Worm (Caenorhabditis elegans): ENCODE data around the gene nhr-239.

nhr-239 gene

DNA sequence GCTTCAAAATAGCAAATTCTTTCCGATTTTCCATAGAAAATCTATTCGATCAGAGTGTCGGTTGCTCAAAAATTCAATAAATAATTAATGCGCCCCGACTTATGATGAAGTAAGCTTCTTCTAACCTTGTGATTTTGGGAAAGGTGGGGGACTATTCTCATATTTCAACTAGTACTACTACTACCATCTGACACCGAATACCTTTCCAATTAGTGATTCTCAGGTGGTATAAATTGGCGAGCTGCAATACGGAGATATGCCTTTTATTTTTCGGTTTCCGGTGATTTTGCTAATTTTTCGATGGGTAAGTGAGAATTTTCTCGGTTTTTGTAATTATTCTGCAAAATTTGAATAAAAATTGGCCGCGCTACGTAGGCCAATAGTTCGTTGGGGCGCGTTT, at the start of gene nhr-239:
TSS of gene nhr-239 (plus strand) at position 301 of the 400 bp plus-strand sequence.
- no peak for TF ChIP-seq ceh-13 (GFP tag; optimal IDR thresholded peaks at IDR 0.05)
- no peak for TF ChIP-seq pes-1 (GFP tag; IDR thresholded peaks at IDR 0.05)
- TF ChIP-seq ets-7 (tag; optimal IDR thresholded peaks at IDR 0.05) = no peak
- TF ChIP-seq F13C5.2 (tag; optimal IDR thresholded peaks at IDR 0.05) = no peak
- no peak for TF ChIP-seq hmg-4 (GFP tag; optimal IDR thresholded peaks at IDR 0.05)
- no peak for TF ChIP-seq sea-1 (GFP tag; conservative IDR thresholded peaks at IDR 0.05)
- no peak for TF ChIP-seq hnd-1 (tag; optimal IDR thresholded peaks at IDR 0.05)
- TF ChIP-seq flt-1 (GFP tag; IDR thresholded peaks at IDR 0.05) = no peak
- TF ChIP-seq ceh-36 (tag; optimal IDR thresholded peaks at IDR 0.05) = no peak
- TF ChIP-seq B0310.2 (tag; optimal IDR thresholded peaks at IDR 0.05) = no peak

DNA sequence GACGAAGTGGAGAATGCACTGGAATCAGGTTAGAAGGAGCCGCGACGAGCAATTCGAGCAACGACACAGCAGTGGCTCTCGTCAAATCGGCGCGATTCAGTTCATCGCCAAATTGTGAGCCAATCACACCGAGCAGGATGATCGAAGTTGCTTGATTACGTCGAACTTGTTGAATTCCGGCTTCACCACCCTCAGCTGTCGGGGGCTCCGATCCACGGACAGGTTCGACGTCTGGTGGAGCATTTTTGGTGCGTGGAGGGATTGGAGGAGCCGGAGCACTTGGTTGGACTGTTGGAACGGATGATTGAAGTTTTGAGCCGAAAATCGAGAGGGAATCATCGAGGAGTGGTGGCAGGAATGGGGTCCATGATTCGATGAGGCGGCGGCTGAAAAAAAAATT, 46.0 kb upstream of the nhr-239 start:
- TF ChIP-seq scrt-1 (GFP tag; IDR thresholded peaks at IDR 0.05) (no peak), hmbx-1 (tag; optimal IDR thresholded peaks at IDR 0.05) (no peak), F13C5.2 (tag; optimal IDR thresholded peaks at IDR 0.05) (no peak), hmg-4 (GFP tag; optimal IDR thresholded peaks at IDR 0.05) (no peak), flt-1 (GFP tag; IDR thresholded peaks at IDR 0.05) (no peak), ceh-13 (GFP tag; optimal IDR thresholded peaks at IDR 0.05) (no peak), aly-1 (tag; optimal IDR thresholded peaks at IDR 0.05) (no peak), tbx-37 (GFP tag; conservative IDR thresholded peaks at IDR 0.05) (no peak), B0310.2 (tag; optimal IDR thresholded peaks at IDR 0.05) (no peak), tbx-11 (GFP tag; IDR thresholded peaks at IDR 0.05) (no peak), sea-1 (GFP tag; conservative IDR thresholded peaks at IDR 0.05) (no peak), hnd-1 (tag; optimal IDR thresholded peaks at IDR 0.05) (no peak), tra-4 (tag; optimal IDR thresholded peaks at IDR 0.05) (no peak), ama-1 (optimal IDR thresholded peaks at IDR 0.05) (no peak), ets-7 (tag; optimal IDR thresholded peaks at IDR 0.05) (no peak), ceh-36 (tag; optimal IDR thresholded peaks at IDR 0.05) (no peak), pes-1 (GFP tag; IDR thresholded peaks at IDR 0.05) (no peak)

DNA sequence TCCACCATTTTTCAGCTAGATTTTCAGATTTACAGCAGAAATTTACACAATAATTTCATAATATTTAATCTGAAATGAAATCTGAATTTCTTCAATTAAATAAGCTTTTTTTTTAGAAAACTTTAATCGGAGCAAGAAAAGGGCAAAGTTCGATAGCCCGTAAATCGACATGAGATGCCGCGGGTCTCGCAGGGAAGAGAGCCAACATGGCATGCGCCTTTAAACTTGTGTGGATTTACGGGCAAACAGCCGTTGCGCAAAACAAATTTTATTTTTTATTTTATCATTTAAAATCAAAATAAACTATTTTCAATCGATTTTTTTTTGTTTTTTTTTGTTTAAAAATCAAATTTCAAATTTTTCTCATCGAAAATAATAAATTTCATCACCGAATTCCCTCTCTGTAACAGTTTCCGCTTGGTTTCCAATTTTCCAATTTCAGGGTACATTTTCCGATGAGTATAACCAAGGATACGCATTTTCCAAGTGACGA, 32.8 kb upstream of the nhr-239 start, which contains the start of the genes Y54F10AM.15, rbc-2 and ndua-8:
TSS of gene Y54F10AM.15 (minus strand) at position 59 of the 493 bp plus-strand sequence.
TSS of gene rbc-2 (minus strand) at position 69 of the 493 bp plus-strand sequence.
TSS of gene ndua-8 (plus strand) at position 443 of the 493 bp plus-strand sequence.
- TF ChIP-seq B0310.2 (tag; optimal IDR thresholded peaks at IDR 0.05) = no peak
- TF ChIP-seq ceh-13 (GFP tag; optimal IDR thresholded peaks at IDR 0.05) = no peak
- no peak for TF ChIP-seq tra-4 (tag; optimal IDR thresholded peaks at IDR 0.05)
- TF ChIP-seq tbx-37 (GFP tag; conservative IDR thresholded peaks at IDR 0.05) = no peak
- peak; percentile 32 for TF ChIP-seq hmg-4 (GFP tag; optimal IDR thresholded peaks at IDR 0.05)
- peak; percentile 35 for TF ChIP-seq F13C5.2 (tag; optimal IDR thresholded peaks at IDR 0.05)

- TF ChIP-seq pes-1 (GFP tag; IDR thresholded peaks at IDR 0.05) (no peak), ceh-36 (tag; optimal IDR thresholded peaks at IDR 0.05) (no peak), tbx-37 (GFP tag; conservative IDR thresholded peaks at IDR 0.05) (no peak), ets-7 (tag; optimal IDR thresholded peaks at IDR 0.05) (no peak)
Measured at ce11 chrIII:2530313-2530712, 31.2 kb upstream of the nhr-239 start, which contains the start of gene cone-1. Gene cone-1 (plus strand): TSS chrIII:2530613.

ce11 chrIII:2532716-2533115, 28.8 kb upstream of the nhr-239 start:
- TF ChIP-seq ama-1 (optimal IDR thresholded peaks at IDR 0.05) = no peak
- peak; percentile 26 for TF ChIP-seq ceh-36 (tag; optimal IDR thresholded peaks at IDR 0.05)
- no peak for TF ChIP-seq pes-1 (GFP tag; IDR thresholded peaks at IDR 0.05)
- TF ChIP-seq ets-7 (tag; optimal IDR thresholded peaks at IDR 0.05) = peak; percentile 64
- TF ChIP-seq tbx-37 (GFP tag; conservative IDR thresholded peaks at IDR 0.05) = no peak
- TF ChIP-seq flt-1 (GFP tag; IDR thresholded peaks at IDR 0.05) = no peak
- no peak for TF ChIP-seq tbx-11 (GFP tag; IDR thresholded peaks at IDR 0.05)
- 0 out of 2 replicates have a peak, but pooled peaks have one; percentile 6 for TF ChIP-seq sea-1 (GFP tag; conservative IDR thresholded peaks at IDR 0.05)
- no peak for TF ChIP-seq scrt-1 (GFP tag; IDR thresholded peaks at IDR 0.05)

DNA sequence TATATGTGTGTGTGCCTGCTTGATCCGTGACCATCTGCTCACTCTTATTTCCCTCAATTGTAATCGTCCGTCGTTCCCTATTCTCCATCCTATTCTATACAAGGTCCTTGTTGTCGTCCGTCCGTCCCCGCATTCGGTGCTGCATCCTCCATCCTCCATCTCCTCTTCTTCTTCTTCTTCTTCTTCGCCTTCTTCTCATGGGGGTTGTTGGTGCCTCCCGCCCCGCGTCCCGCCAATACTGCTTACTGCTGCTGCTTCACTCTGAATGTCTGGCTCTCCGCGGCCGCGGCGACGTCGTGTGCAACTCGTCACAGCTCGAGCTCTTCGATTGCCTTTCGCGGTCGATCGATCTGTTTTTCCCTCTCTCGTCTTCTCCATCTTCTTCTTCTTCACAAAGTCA, 26.4 kb upstream of the nhr-239 start:
- no peak for TF ChIP-seq aly-1 (tag; optimal IDR thresholded peaks at IDR 0.05)
- TF ChIP-seq ama-1 (optimal IDR thresholded peaks at IDR 0.05) = no peak
- TF ChIP-seq tra-4 (tag; optimal IDR thresholded peaks at IDR 0.05) = no peak
- no peak for TF ChIP-seq flt-1 (GFP tag; IDR thresholded peaks at IDR 0.05)
- no peak for TF ChIP-seq ceh-36 (tag; optimal IDR thresholded peaks at IDR 0.05)

ce11 chrIII:2540520-2540919, 21.0 kb upstream of the nhr-239 start:
- TF ChIP-seq F13C5.2 (tag; optimal IDR thresholded peaks at IDR 0.05) (no peak), ets-7 (tag; optimal IDR thresholded peaks at IDR 0.05) (no peak), tbx-37 (GFP tag; conservative IDR thresholded peaks at IDR 0.05) (no peak), ama-1 (optimal IDR thresholded peaks at IDR 0.05) (no peak), flt-1 (GFP tag; IDR thresholded peaks at IDR 0.05) (no peak), hmbx-1 (tag; optimal IDR thresholded peaks at IDR 0.05) (no peak), ceh-13 (GFP tag; optimal IDR thresholded peaks at IDR 0.05) (no peak), aly-1 (tag; optimal IDR thresholded peaks at IDR 0.05) (no peak), scrt-1 (GFP tag; IDR thresholded peaks at IDR 0.05) (no peak), tbx-11 (GFP tag; IDR thresholded peaks at IDR 0.05) (no peak), pes-1 (GFP tag; IDR thresholded peaks at IDR 0.05) (no peak), hmg-4 (GFP tag; optimal IDR thresholded peaks at IDR 0.05) (no peak), hnd-1 (tag; optimal IDR thresholded peaks at IDR 0.05) (no peak), B0310.2 (tag; optimal IDR thresholded peaks at IDR 0.05) (no peak), ceh-36 (tag; optimal IDR thresholded peaks at IDR 0.05) (no peak), tra-4 (tag; optimal IDR thresholded peaks at IDR 0.05) (no peak), sea-1 (GFP tag; conservative IDR thresholded peaks at IDR 0.05) (no peak)

ce11 chrIII:2546298-2546697, 15.2 kb upstream of the nhr-239 start:
- no peak for TF ChIP-seq aly-1 (tag; optimal IDR thresholded peaks at IDR 0.05)
- TF ChIP-seq ets-7 (tag; optimal IDR thresholded peaks at IDR 0.05) = no peak
- no peak for TF ChIP-seq hmbx-1 (tag; optimal IDR thresholded peaks at IDR 0.05)
- TF ChIP-seq tra-4 (tag; optimal IDR thresholded peaks at IDR 0.05) = no peak
- TF ChIP-seq flt-1 (GFP tag; IDR thresholded peaks at IDR 0.05) = no peak
- no peak for TF ChIP-seq tbx-11 (GFP tag; IDR thresholded peaks at IDR 0.05)
- TF ChIP-seq ceh-36 (tag; optimal IDR thresholded peaks at IDR 0.05) = no peak
- TF ChIP-seq tbx-37 (GFP tag; conservative IDR thresholded peaks at IDR 0.05) = no peak
- no peak for TF ChIP-seq scrt-1 (GFP tag; IDR thresholded peaks at IDR 0.05)

Measured in whole organism, early embryonic.